Fruit fly (Drosophila melanogaster) whole organism, embryonic: Measurements from ENCODE around the gene Unr.
A peak's percentile ranks its signal among the peaks of the same experiment; 100 is the strongest.

Experiments
- Bteb2 ChIP-seq: fragments of 200-800 bp; sonication (Bioruptor generic); optimal IDR thresholded peaks from 2 replicates; lab custom pipeline; 2016; ENCODE audit warnings: missing biosample characterization, missing genetic modification characterization
- CG10565 ChIP-seq: fragments of 200-800 bp; sonication (Bioruptor generic); optimal IDR thresholded peaks from 3 replicates; lab custom pipeline; 2016; ENCODE audit warnings: missing biosample characterization, mild to moderate bottlenecking, missing genetic modification characterization
- CG10654 ChIP-seq: fragments of 200-800 bp; sonication (Bioruptor generic); optimal IDR thresholded peaks from 2 replicates; lab custom pipeline; 2016; ENCODE audit warnings: missing biosample characterization, missing genetic modification characterization
- CG10959 ChIP-seq: fragments of 200-800 bp; sonication (Bioruptor generic); IDR thresholded peaks from 2 replicates; pipeline ENCODE4 v1.3.6; 2022; ENCODE audit warnings: missing biosample characterization, missing genetic modification characterization
- CG12659 ChIP-seq: fragments of 200-800 bp; sonication (Bioruptor generic); optimal IDR thresholded peaks from 3 replicates; lab custom pipeline; 2017; ENCODE audit warnings: mild to moderate bottlenecking, missing biosample characterization, missing genetic modification reagents, missing genetic modification characterization
- CG14667 ChIP-seq: fragments of 200-800 bp; sonication (Bioruptor generic); IDR thresholded peaks from 2 replicates; pipeline ENCODE4 v1.3.6; 2022; ENCODE audit warnings: missing biosample characterization, missing genetic modification characterization
- CG14710 ChIP-seq: fragments of 200-800 bp; sonication (Bioruptor generic); optimal IDR thresholded peaks from 3 replicates; lab custom pipeline; 2019; ENCODE audit warnings: missing biosample characterization, mild to moderate bottlenecking, missing genetic modification characterization, moderate library complexity
- CG15269 ChIP-seq: fragments of 200-800 bp; sonication (Bioruptor generic); optimal IDR thresholded peaks from 2 replicates; lab custom pipeline; 2018; ENCODE audit warnings: missing biosample characterization, mild to moderate bottlenecking, missing genetic modification characterization, moderate library complexity
- CG17359 ChIP-seq: fragments of 200-800 bp; sonication (Bioruptor generic); optimal IDR thresholded peaks from 3 replicates; lab custom pipeline; 2018; ENCODE audit warnings: missing biosample characterization, mild to moderate bottlenecking, missing genetic modification characterization, moderate library complexity
- CG17912 ChIP-seq: fragments of 200-800 bp; sonication (Bioruptor generic); optimal IDR thresholded peaks from 2 replicates; lab custom pipeline; 2018; ENCODE audit warnings: missing biosample characterization, mild to moderate bottlenecking, missing genetic modification characterization
- CG1832 ChIP-seq: fragments of 200-800 bp; sonication (Bioruptor generic); optimal IDR thresholded peaks from 2 replicates; lab custom pipeline; 2017; ENCODE audit warnings: missing biosample characterization, mild to moderate bottlenecking, missing genetic modification characterization, inconsistent platforms
- CG7928 ChIP-seq: fragments of 200-800 bp; sonication (Bioruptor generic); optimal IDR thresholded peaks from 2 replicates; lab custom pipeline; 2017; ENCODE audit warnings: missing biosample characterization, mild to moderate bottlenecking, missing genetic modification characterization
- CG8478 ChIP-seq: fragments of >200 bp; optimal IDR thresholded peaks from 2 replicates; lab custom pipeline; 2018
- CG8765 ChIP-seq: fragments of 200-800 bp; sonication (Bioruptor generic); IDR thresholded peaks from 2 replicates; pipeline ENCODE4 v1.3.6; 2022; ENCODE audit warnings: missing biosample characterization, missing genetic modification characterization
- Camta ChIP-seq: fragments of 200-800 bp; sonication (Bioruptor generic); optimal IDR thresholded peaks from 2 replicates; lab custom pipeline; 2016; ENCODE audit warnings: missing biosample characterization, missing genetic modification characterization
- CrebB ChIP-seq: fragments of 200-800 bp; sonication (Bioruptor generic); optimal IDR thresholded peaks from 3 replicates; lab custom pipeline; 2018; ENCODE audit warnings: missing biosample characterization, mild to moderate bottlenecking, missing genetic modification characterization
- Dll ChIP-seq: fragments of 200-800 bp; sonication (Bioruptor generic); IDR thresholded peaks from 4 replicates; pipeline ENCODE4 v1.3.6; 2022; ENCODE audit warnings: missing biosample characterization, missing genetic modification characterization; ENCODE audit not compliant: partially characterized antibody
- Eip74EF ChIP-seq, 2 experiments: fragments of 200-800 bp in 1 of 2; fragments of >200 bp in 1 of 2; sonication (Bioruptor generic) in 1 of 2; optimal IDR thresholded peaks; 2 replicates each; lab custom pipeline; 2017 to 2019; ENCODE audit warnings: missing biosample characterization in 2 of 2, missing genetic modification characterization in 2 of 2, mild to moderate bottlenecking in 1 of 2, moderate library complexity in 1 of 2
- Gsc ChIP-seq: fragments of 200-800 bp; sonication (Bioruptor generic); IDR thresholded peaks from 2 replicates; pipeline ENCODE4 v1.3.6; 2022; ENCODE audit warnings: missing biosample characterization, missing genetic modification characterization
- H2.0 ChIP-seq: fragments of 200-800 bp; sonication (Bioruptor generic); IDR thresholded peaks from 2 replicates; pipeline ENCODE4 v1.3.6; 2022; ENCODE audit warnings: missing biosample characterization, missing genetic modification characterization
- Lpt ChIP-seq: fragments of >200 bp; optimal IDR thresholded peaks from 2 replicates; lab custom pipeline; 2018; ENCODE audit warnings: missing biosample characterization, missing genetic modification characterization
- MESR4 ChIP-seq: fragments of 200-800 bp; sonication (Bioruptor generic); optimal IDR thresholded peaks from 2 replicates; lab custom pipeline; 2018; ENCODE audit warnings: missing biosample characterization, mild to moderate bottlenecking, missing genetic modification characterization, moderate library complexity
- NfI ChIP-seq: fragments of 200-800 bp; sonication (Bioruptor generic); optimal IDR thresholded peaks from 3 replicates; lab custom pipeline; 2018; ENCODE audit warnings: missing biosample characterization, mild to moderate bottlenecking, missing genetic modification characterization, moderate library complexity
- PHDP ChIP-seq: fragments of 200-800 bp; sonication (Bioruptor generic); optimal IDR thresholded peaks from 3 replicates; lab custom pipeline; 2018; ENCODE audit warnings: missing biosample characterization, mild to moderate bottlenecking, missing genetic modification characterization, moderate library complexity
- Spps ChIP-seq: fragments of 200-800 bp; sonication (Bioruptor generic); optimal IDR thresholded peaks from 2 replicates; lab custom pipeline; 2018; ENCODE audit warnings: missing biosample characterization, mild to moderate bottlenecking, missing genetic modification characterization
- Stat92E ChIP-seq, 3 experiments: fragments of >200 bp in 2 of 3; fragments of 200-800 bp in 1 of 3; sonication (Bioruptor generic) in 1 of 3; optimal IDR thresholded peaks; 2 replicates each; lab custom pipeline; 2017 to 2019; ENCODE audit warnings: missing biosample characterization in 3 of 3, missing genetic modification characterization in 3 of 3, mild to moderate bottlenecking in 1 of 3, moderate library complexity in 1 of 3
- TFAM ChIP-seq: fragments of 200-800 bp; sonication (Bioruptor generic); optimal IDR thresholded peaks from 2 replicates; lab custom pipeline; 2017; ENCODE audit warnings: missing biosample characterization, missing genetic modification characterization, inconsistent platforms
- Taf1 ChIP-seq: fragments of 200-800 bp; sonication (Bioruptor generic); IDR thresholded peaks from 2 replicates; pipeline ENCODE4 v1.3.6; 2022; ENCODE audit warnings: missing biosample characterization, missing genetic modification characterization
- Usf ChIP-seq: fragments of 200-800 bp; sonication (Bioruptor generic); optimal IDR thresholded peaks from 2 replicates; lab custom pipeline; 2017; ENCODE audit warnings: missing genotype, missing biosample characterization, missing genetic modification characterization
- Xbp1 ChIP-seq: fragments of 200-800 bp; sonication (Bioruptor generic); optimal IDR thresholded peaks from 3 replicates; lab custom pipeline; 2016; ENCODE audit warnings: missing biosample characterization, mild to moderate bottlenecking, missing genetic modification characterization
- abd-A ChIP-seq: fragments of 200-800 bp; sonication (Bioruptor generic); optimal IDR thresholded peaks from 3 replicates; lab custom pipeline; 2019; ENCODE audit warnings: missing biosample characterization, mild to moderate bottlenecking, missing genetic modification characterization, moderate library complexity
- btn ChIP-seq: fragments of 200-800 bp; sonication (Bioruptor generic); optimal IDR thresholded peaks from 2 replicates; lab custom pipeline; 2016; ENCODE audit warnings: missing biosample characterization, missing genetic modification characterization
- disco-r ChIP-seq: fragments of 200-800 bp; sonication (Bioruptor generic); optimal IDR thresholded peaks from 2 replicates; lab custom pipeline; 2016; ENCODE audit warnings: missing biosample characterization, missing genetic modification characterization
- ems ChIP-seq: fragments of 200-800 bp; sonication (Bioruptor generic); optimal IDR thresholded peaks from 3 replicates; lab custom pipeline; 2016; ENCODE audit warnings: missing biosample characterization, missing genetic modification characterization
- fru ChIP-seq: fragments of >200 bp; optimal IDR thresholded peaks from 2 replicates; lab custom pipeline; 2017
- grau ChIP-seq: fragments of 200-800 bp; optimal IDR thresholded peaks from 3 replicates; lab custom pipeline; 2019; ENCODE audit warnings: missing biosample characterization, mild to moderate bottlenecking, missing genetic modification characterization, moderate library complexity
- lbe ChIP-seq: fragments of 200-800 bp; sonication (Bioruptor generic); optimal IDR thresholded peaks from 2 replicates; lab custom pipeline; 2016; ENCODE audit warnings: missing biosample characterization, mild to moderate bottlenecking, missing genetic modification characterization
- maf-S ChIP-seq: fragments of 200-800 bp; sonication (Bioruptor generic); optimal IDR thresholded peaks from 2 replicates; lab custom pipeline; 2016; ENCODE audit warnings: missing biosample characterization, missing genetic modification characterization
- nerfin-1 ChIP-seq: fragments of 200-800 bp; sonication (Bioruptor generic); optimal IDR thresholded peaks from 3 replicates; lab custom pipeline; 2019; ENCODE audit warnings: missing biosample characterization, mild to moderate bottlenecking, missing genetic modification characterization, moderate library complexity
- onecut ChIP-seq: fragments of 200-800 bp; sonication (Bioruptor generic); IDR thresholded peaks from 2 replicates; pipeline ENCODE4 v1.3.6; 2022; ENCODE audit warnings: missing biosample characterization, missing genetic modification characterization
- pum ChIP-seq: fragments of 200-800 bp; sonication (Bioruptor generic); optimal IDR thresholded peaks from 2 replicates; lab custom pipeline; 2016; ENCODE audit warnings: missing biosample characterization, missing genetic modification characterization
- schlank ChIP-seq: fragments of 200-800 bp; sonication (Bioruptor generic); optimal IDR thresholded peaks from 2 replicates; lab custom pipeline; 2018; ENCODE audit warnings: missing biosample characterization, mild to moderate bottlenecking, missing genetic modification characterization
- sens ChIP-seq: fragments of 200-800 bp; sonication (Bioruptor generic); peaks from one replicate; lab custom pipeline; 2016; ENCODE audit warnings: missing biosample characterization, missing genetic modification characterization
- sqz ChIP-seq: fragments of 200-800 bp; sonication (Bioruptor generic); optimal IDR thresholded peaks from 3 replicates; lab custom pipeline; 2018; ENCODE audit warnings: missing biosample characterization, mild to moderate bottlenecking, missing genetic modification characterization
- tll ChIP-seq, 2 experiments: fragments of 200-800 bp in 1 of 2; fragments of >200 bp in 1 of 2; sonication (Bioruptor generic) in 1 of 2; optimal IDR thresholded peaks; 2 replicates each; lab custom pipeline; 2017 to 2019; ENCODE audit warnings: missing biosample characterization in 2 of 2, missing genetic modification characterization in 2 of 2, mild to moderate bottlenecking in 1 of 2, moderate library complexity in 1 of 2
- toy ChIP-seq: fragments of 200-800 bp; sonication (Bioruptor generic); IDR thresholded peaks from 2 replicates; pipeline ENCODE4 v1.3.6; 2022; ENCODE audit warnings: missing biosample characterization, missing genetic modification characterization
- ttk ChIP-seq: fragments of 200-800 bp; sonication (Bioruptor generic); IDR thresholded peaks from 2 replicates; pipeline ENCODE4 v2.1.2; 2022; ENCODE audit warnings: missing biosample characterization, missing genetic modification characterization
- tup ChIP-seq: fragments of 200-800 bp; sonication (Bioruptor generic); optimal IDR thresholded peaks from 2 replicates; lab custom pipeline; 2016; ENCODE audit warnings: missing biosample characterization, mild to moderate bottlenecking, missing genetic modification characterization, moderate library complexity
- zen2 ChIP-seq: fragments of 200-800 bp; sonication (Bioruptor generic); IDR thresholded peaks from 3 replicates; pipeline ENCODE4 v1.3.6; 2022; ENCODE audit warnings: missing biosample characterization, missing genetic modification characterization; ENCODE audit not compliant: partially characterized antibody
- zf30C ChIP-seq: fragments of 200-800 bp; sonication (Bioruptor generic); optimal IDR thresholded peaks from 3 replicates; lab custom pipeline; 2018; ENCODE audit warnings: missing biosample characterization, mild to moderate bottlenecking, missing genetic modification characterization

The Unr gene

dm6 chr3L:8446050-8446781, 4.0 kb upstream of the Unr start (continued):
- TF ChIP-seq zf30C (GFP tag; lab: Kevin White, UChicago) = no peak
- no peak for TF ChIP-seq nerfin-1 (tag; lab: Kevin White, UChicago)
- no peak for TF ChIP-seq zen2 (GFP tag; lab: Robert Waterston, UW)
- TF ChIP-seq schlank (tag; lab: Kevin White, UChicago) = peak; percentile 60
- TF ChIP-seq CG7928 (GFP tag; lab: Kevin White, UChicago) = peak; percentile 37
- TF ChIP-seq Xbp1 (GFP tag; lab: Kevin White, UChicago) = peak; percentile 62
- no peak for TF ChIP-seq Gsc (GFP tag; lab: Robert Waterston, UW)
- peak; percentile 22 for TF ChIP-seq CrebB (tag; lab: Kevin White, UChicago)
- TF ChIP-seq ttk (GFP tag; lab: Robert Waterston, UW) = no peak
- TF ChIP-seq CG10959 = no peak
- no peak for TF ChIP-seq btn (GFP tag; lab: Kevin White, UChicago)
- TF ChIP-seq Stat92E (GFP tag; optimal IDR thresholded peaks at IDR 0.05; lab: Kevin White, UChicago) = no peak
- TF ChIP-seq CG14667 (GFP tag; lab: Robert Waterston, UW) = no peak
- no peak for TF ChIP-seq CG14710
- TF ChIP-seq Dll (GFP tag; lab: Robert Waterston, UW) = no peak
- no peak for TF ChIP-seq CG8478 (lab: Kevin White, UChicago)
- TF ChIP-seq maf-S = peak; percentile 20
- TF ChIP-seq abd-A = no peak
- TF ChIP-seq lbe (GFP tag; lab: Kevin White, UChicago) = no peak
- TF ChIP-seq CG17912 (GFP tag; lab: Kevin White, UChicago) = no peak
- TF ChIP-seq Eip74EF (GFP tag; optimal IDR thresholded peaks at IDR 0.05; lab: Kevin White, UChicago) = peak in 1 of 2 experiments; percentile 29
- no peak for TF ChIP-seq tup (GFP tag; lab: Kevin White, UChicago)
- TF ChIP-seq CG17359 (tag; lab: Kevin White, UChicago) = peak; percentile 64
- peak; percentile 69 for TF ChIP-seq CG12659
- no peak for TF ChIP-seq Taf1 (GFP tag; lab: Robert Waterston, UW)
- TF ChIP-seq Bteb2 = peak; percentile 47
- peak; percentile 65 for TF ChIP-seq NfI (GFP tag; lab: Kevin White, UChicago)
- no peak for TF ChIP-seq CG10654
- TF ChIP-seq fru = no peak
- TF ChIP-seq pum = no peak
- TF ChIP-seq sens (GFP tag; lab: Kevin White, UChicago) = peak; percentile 79
- no peak for TF ChIP-seq disco-r (GFP tag; lab: Kevin White, UChicago)
- peak; percentile 77 for TF ChIP-seq CG15269 (tag; lab: Kevin White, UChicago)
- TF ChIP-seq Camta = peak; percentile 34
- peak; percentile 69 for TF ChIP-seq PHDP (tag; lab: Kevin White, UChicago)
- peak; percentile 34 for TF ChIP-seq ems (GFP tag; lab: Kevin White, UChicago)
- no peak for TF ChIP-seq Usf (GFP tag; lab: Kevin White, UChicago)
- TF ChIP-seq H2.0 = peak; percentile 47; the same call in 1 of the 2 replicates
- TF ChIP-seq onecut (GFP tag; lab: Robert Waterston, UW) = no peak
- TF ChIP-seq MESR4 (GFP tag; lab: Kevin White, UChicago) = no peak
- TF ChIP-seq CG8765 (GFP tag; lab: Robert Waterston, UW) = no peak
- TF ChIP-seq TFAM (GFP tag; lab: Kevin White, UChicago) = no peak
- TF ChIP-seq sqz (GFP tag; lab: Kevin White, UChicago) = no peak
- TF ChIP-seq Lpt = no peak
- no peak for TF ChIP-seq toy (GFP tag; lab: Robert Waterston, UW)
- peak; percentile 75 for TF ChIP-seq grau (tag; lab: Kevin White, UChicago)
- no peak for TF ChIP-seq Spps (tag; lab: Kevin White, UChicago)
- TF ChIP-seq CG1832 (GFP tag; lab: Kevin White, UChicago) = no peak
- no peak for TF ChIP-seq CG10565 (GFP tag; lab: Kevin White, UChicago)
- no peak for TF ChIP-seq tll (GFP tag; optimal IDR thresholded peaks at IDR 0.05; lab: Kevin White, UChicago)
